Fruit fly (Drosophila melanogaster): ENCODE measurements around the gene CG32536.

CG32536 gene

dm6 chrX:19261528-19262102, 15.1 kb downstream of the CG32536 start, which contains the start of gene Vav (continued):
- peak; percentile 40; the same call in 1 of the 2 replicates for TF ChIP-seq ato (GFP tag; IDR thresholded peaks at IDR 0.05; ENCODE audit: partially characterized antibody)
- TF ChIP-seq CG4707 (GFP tag; optimal IDR thresholded peaks at IDR 0.05): no peak
- no peak for TF ChIP-seq BtbVII (GFP tag; optimal IDR thresholded peaks at IDR 0.05)
- TF ChIP-seq Ets97D (GFP tag; optimal IDR thresholded peaks at IDR 0.05): no peak
- TF ChIP-seq CG2678 (tag; optimal IDR thresholded peaks at IDR 0.05): no peak
- no peak for TF ChIP-seq dm (GFP tag; optimal IDR thresholded peaks at IDR 0.05)
- TF ChIP-seq CG4424 (GFP tag; optimal IDR thresholded peaks at IDR 0.05): no peak
- TF ChIP-seq prd (optimal IDR thresholded peaks at IDR 0.05): no peak
- 0 out of 3 replicates have a peak, but pooled peaks have one; percentile 4 for TF ChIP-seq prd (GFP tag; IDR thresholded peaks at IDR 0.05)
- TF ChIP-seq trem (tag; optimal IDR thresholded peaks at IDR 0.05): no peak
- peak; percentile 25 for TF ChIP-seq CG12659 (GFP tag; optimal IDR thresholded peaks at IDR 0.05)
- no peak for TF ChIP-seq jumu (GFP tag; optimal IDR thresholded peaks at IDR 0.05)
- no peak for TF ChIP-seq fd96Cb (tag; optimal IDR thresholded peaks at IDR 0.05)
- no peak for TF ChIP-seq CG12744 (GFP tag; optimal IDR thresholded peaks at IDR 0.05)
- TF ChIP-seq CG10209 (GFP tag; optimal IDR thresholded peaks at IDR 0.05): no peak
- no peak for TF ChIP-seq phol (tag; optimal IDR thresholded peaks at IDR 0.05)
- TF ChIP-seq CG14710 (tag; optimal IDR thresholded peaks at IDR 0.05): peak; percentile 24
- TF ChIP-seq CG2116 (GFP tag; optimal IDR thresholded peaks at IDR 0.05): peak; percentile 61
- TF ChIP-seq CG32772 (GFP tag; IDR thresholded peaks at IDR 0.05): no peak
- TF ChIP-seq row (GFP tag; IDR thresholded peaks at IDR 0.05): peak; percentile 27; the same call in 1 of the 3 replicates
- TF ChIP-seq CG9437 (GFP tag; optimal IDR thresholded peaks at IDR 0.05): no peak
- no peak for TF ChIP-seq Nf-YA (GFP tag; IDR thresholded peaks at IDR 0.05)
- TF ChIP-seq ftz-f1 (GFP tag; optimal IDR thresholded peaks at IDR 0.05): no peak
- no peak for TF ChIP-seq Blimp-1 (GFP tag; optimal IDR thresholded peaks at IDR 0.05)
- no peak for TF ChIP-seq Sox102F (GFP tag; optimal IDR thresholded peaks at IDR 0.05)
- TF ChIP-seq CrebB (tag; optimal IDR thresholded peaks at IDR 0.05): peak; percentile 40
- peak; percentile 44 for TF ChIP-seq nom (GFP tag; optimal IDR thresholded peaks at IDR 0.05)
- TF ChIP-seq gfzf (GFP tag; optimal IDR thresholded peaks at IDR 0.05): peak; percentile 72
- TF ChIP-seq Eip74EF (GFP tag; optimal IDR thresholded peaks at IDR 0.05): no peak
- no peak for TF ChIP-seq emc (GFP tag; optimal IDR thresholded peaks at IDR 0.05)
- peak; percentile 29 for TF ChIP-seq CG9797 (GFP tag; optimal IDR thresholded peaks at IDR 0.05)
- no peak for TF ChIP-seq tgo (GFP tag; IDR thresholded peaks at IDR 0.05)
- no peak for TF ChIP-seq bowl (GFP tag; IDR thresholded peaks at IDR 0.05)
- no peak for TF ChIP-seq CG6683 (GFP tag; optimal IDR thresholded peaks at IDR 0.05)
- peak; percentile 35 for TF ChIP-seq CG4617 (GFP tag; optimal IDR thresholded peaks at IDR 0.05; ENCODE audit: borderline replicate concordance)
- TF ChIP-seq CG17361 (GFP tag; IDR thresholded peaks at IDR 0.05): no peak; the same call in 2 of the 3 replicates
- TF ChIP-seq CG34224 (GFP tag; IDR thresholded peaks at IDR 0.05; ENCODE audit: partially characterized antibody): no peak
- TF ChIP-seq Side (GFP tag; optimal IDR thresholded peaks at IDR 0.05): no peak
- no peak for TF ChIP-seq exex (tag; optimal IDR thresholded peaks at IDR 0.05)
- TF ChIP-seq zf30C (GFP tag; optimal IDR thresholded peaks at IDR 0.05): peak; percentile 63
- TF ChIP-seq Jarid2 (GFP tag; optimal IDR thresholded peaks at IDR 0.05): peak; percentile 38
- peak; percentile 9 for TF ChIP-seq Dp (GFP tag; optimal IDR thresholded peaks at IDR 0.05)
- peak; percentile 50; the same call in 1 of the 2 replicates for TF ChIP-seq tna (GFP tag; IDR thresholded peaks at IDR 0.05; ENCODE audit: partially characterized antibody)
- no peak for TF ChIP-seq CG11560 (tag; IDR thresholded peaks at IDR 0.05)
- no peak for TF ChIP-seq NK7.1 (GFP tag; optimal IDR thresholded peaks at IDR 0.05)
- TF ChIP-seq aop (GFP tag; IDR thresholded peaks at IDR 0.05): no peak
- TF ChIP-seq tup (GFP tag; optimal IDR thresholded peaks at IDR 0.05): no peak
- no peak for TF ChIP-seq D19B (GFP tag; optimal IDR thresholded peaks at IDR 0.05)
- no peak for TF ChIP-seq CG14050 (GFP tag; IDR thresholded peaks at IDR 0.05)
- no peak for TF ChIP-seq yki (optimal IDR thresholded peaks at IDR 0.05)

Data from whole organism, embryonic.